Worm (Caenorhabditis elegans): Measurements from ENCODE around the gene str-114.

DNA sequence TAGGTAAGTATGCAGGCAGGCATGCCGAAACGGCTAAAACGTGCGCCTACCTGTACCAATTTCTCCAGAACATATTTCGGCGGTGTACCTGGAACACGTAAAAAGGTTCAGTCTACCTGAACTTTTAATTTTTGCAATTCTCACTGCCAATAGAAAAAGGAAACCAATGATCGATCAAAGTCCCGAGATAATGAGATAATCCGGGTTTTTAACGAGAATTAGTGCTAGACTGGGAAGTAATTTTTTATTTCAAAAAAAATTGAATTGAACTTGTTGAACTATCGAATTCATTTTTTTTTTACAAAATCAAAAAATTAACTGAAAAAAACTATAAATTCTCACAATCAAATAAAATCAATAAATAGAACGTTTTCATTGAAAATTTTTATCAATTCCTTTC is 49.0 kb upstream of the str-114 start, which contains the start of gene T22F3.7:
- no peak for TF ChIP-seq mdl-1 (tag; optimal IDR thresholded peaks at IDR 0.05)
- TF ChIP-seq unc-39 (tag; optimal IDR thresholded peaks at IDR 0.05), result no peak
- no peak for TF ChIP-seq pqm-1 (tag; optimal IDR thresholded peaks at IDR 0.05)

Data from whole organism, L3 larva.